Fruit fly (Drosophila melanogaster) whole organism: ENCODE results near the gene CG3702.

Experiments used
- Dll ChIP-seq: fragments of >200 bp; optimal IDR thresholded peaks from 2 replicates; lab custom pipeline; 2017
- pan ChIP-seq: fragments of >200 bp; optimal IDR thresholded peaks from 2 replicates; lab custom pipeline; 2017
- psq ChIP-seq: fragments of >200 bp; optimal IDR thresholded peaks from 2 replicates; lab custom pipeline; 2017
- usp ChIP-seq: fragments of >200 bp; optimal IDR thresholded peaks from 2 replicates; lab custom pipeline; 2017; ENCODE audit warnings: missing biosample characterization, missing genetic modification characterization, mixed read lengths

- TF ChIP-seq Dll, result no peak
- TF ChIP-seq psq (lab: Kevin White, UChicago), result no peak
- no peak for TF ChIP-seq pan (lab: Kevin White, UChicago)
- no peak for TF ChIP-seq usp
Measured at dm6 chr2L:4197143-4197912, 29.6 kb downstream of the CG3702 start.
